Fruit fly (Drosophila melanogaster) whole organism, pupa: ENCODE data around the gene Nup107.

Experiments used
- CG10348 ChIP-seq: fragments of 200-800 bp; sonication (Bioruptor generic); IDR thresholded peaks from 2 replicates; pipeline ENCODE4 v1.3.6; 2022; ENCODE audit warnings: missing biosample characterization, missing genetic modification characterization
- CG13204 ChIP-seq: fragments of 200-800 bp; sonication (Bioruptor generic); optimal IDR thresholded peaks from 2 replicates; lab custom pipeline; 2018; ENCODE audit warnings: missing biosample characterization, mild to moderate bottlenecking, missing genetic modification characterization, moderate library complexity
- CG15710 ChIP-seq: fragments of 200-800 bp; sonication (Bioruptor generic); optimal IDR thresholded peaks from 2 replicates; lab custom pipeline; 2018; ENCODE audit warnings: missing biosample characterization, mild to moderate bottlenecking, missing genetic modification characterization, moderate library complexity
- CG34367 ChIP-seq: fragments of 200-800 bp; sonication (Bioruptor generic); optimal IDR thresholded peaks from 2 replicates; lab custom pipeline; 2018; ENCODE audit warnings: missing biosample characterization, mild to moderate bottlenecking, missing genetic modification characterization
- D1 ChIP-seq: fragments of 200-800 bp; sonication (Bioruptor generic); optimal IDR thresholded peaks from 2 replicates; lab custom pipeline; 2018; ENCODE audit warnings: missing biosample characterization, mild to moderate bottlenecking, missing genetic modification characterization, moderate library complexity
- Snoo ChIP-seq: fragments of 200-800 bp; sonication (Bioruptor generic); optimal IDR thresholded peaks from 3 replicates; lab custom pipeline; 2017; ENCODE audit warnings: missing biosample characterization, mild to moderate bottlenecking, missing genetic modification characterization, inconsistent platforms
- rn ChIP-seq: fragments of 200-800 bp; sonication (Bioruptor generic); IDR thresholded peaks from 2 replicates; pipeline ENCODE4 v1.3.6; 2022; ENCODE audit warnings: missing biosample characterization, missing genetic modification characterization

dm6 chr2L:10729955-10730354 is 5.9 kb downstream of the Nup107 start, which contains the start of gene CG17118:
- TF ChIP-seq CG13204 (GFP tag; lab: Kevin White, UChicago) (no peak), CG10348 (GFP tag; lab: Robert Waterston, UW) (no peak), CG15710 (tag; lab: Kevin White, UChicago) (no peak), CG34367 (tag; lab: Kevin White, UChicago) (no peak), Snoo (tag; lab: Kevin White, UChicago) (no peak), rn (GFP tag; lab: Robert Waterston, UW) (no peak), D1 (tag; lab: Kevin White, UChicago) (no peak)
